Fruit fly (Drosophila melanogaster) whole organism, prepupa: Measurements from ENCODE around the gene gny.

Source experiments
- Blimp-1 ChIP-seq: fragments of 200-800 bp; sonication (Bioruptor generic); optimal IDR thresholded peaks from 3 replicates; lab custom pipeline; 2017; ENCODE audit warnings: missing biosample characterization, missing genetic modification characterization, mild to moderate bottlenecking, moderate library complexity, missing genetic modification reagents
- CG11762 ChIP-seq: fragments of 200-800 bp; sonication (Bioruptor generic); optimal IDR thresholded peaks from 3 replicates; lab custom pipeline; 2016; ENCODE audit warnings: missing biosample characterization, missing genetic modification characterization; ENCODE audit not compliant: insufficient read depth
- CG6792 ChIP-seq: fragments of 200-800 bp; sonication (Bioruptor generic); optimal IDR thresholded peaks from 3 replicates; lab custom pipeline; 2016; ENCODE audit warnings: missing biosample characterization, missing genetic modification characterization
- CG6854 ChIP-seq: fragments of 200-800 bp; sonication (Bioruptor generic); optimal IDR thresholded peaks from 2 replicates; lab custom pipeline; 2017; ENCODE audit warnings: missing biosample characterization, mild to moderate bottlenecking, missing genetic modification characterization
- Ets21C ChIP-seq: fragments of 200-800 bp; sonication (Bioruptor generic); optimal IDR thresholded peaks from 3 replicates; lab custom pipeline; 2016; ENCODE audit warnings: missing biosample characterization, missing genetic modification characterization
- Gug ChIP-seq: fragments of 200-800 bp; sonication (Bioruptor generic); IDR thresholded peaks from 2 replicates; pipeline ENCODE4 v1.3.6; 2022; ENCODE audit warnings: missing biosample characterization, missing genetic modification characterization

dm6 chr2L:10356508-10356907, 23.4 kb upstream of the gny start, which contains the start of the genes CtsL4 and ClpP:
- TF ChIP-seq Gug (GFP tag; lab: Robert Waterston, UW) (no peak), Blimp-1 (GFP tag; lab: Kevin White, UChicago) (no peak), CG11762 (GFP tag; lab: Kevin White, UChicago) (no peak), CG6854 (no peak), Ets21C (GFP tag; lab: Kevin White, UChicago) (no peak), CG6792 (GFP tag; lab: Kevin White, UChicago) (no peak)
